Worm (Caenorhabditis elegans): ENCODE results near the gene cdf-2.

cdf-2 gene

ce11 chrX:12449262-12449942, 17.3 kb downstream of the cdf-2 start, which contains the start of gene T18D3.6:
TSS of gene T18D3.6 (plus strand) at chrX:12449892.
- TF ChIP-seq W03F9.2 (tag; optimal IDR thresholded peaks at IDR 0.05), result no peak
- TF ChIP-seq him-1 (tag; optimal IDR thresholded peaks at IDR 0.05), result no peak
- no peak for TF ChIP-seq dao-5 (tag; optimal IDR thresholded peaks at IDR 0.05)

ce11 chrX:12446572-12446971, 20.1 kb downstream of the cdf-2 start:
- TF ChIP-seq W03F9.2 (tag; optimal IDR thresholded peaks at IDR 0.05) (no peak), dao-5 (tag; optimal IDR thresholded peaks at IDR 0.05) (no peak), him-1 (tag; optimal IDR thresholded peaks at IDR 0.05) (no peak)

- TF ChIP-seq W03F9.2 (tag; optimal IDR thresholded peaks at IDR 0.05) (no peak), him-1 (tag; optimal IDR thresholded peaks at IDR 0.05) (no peak), dao-5 (tag; optimal IDR thresholded peaks at IDR 0.05) (no peak)
These were observed 22.3 kb downstream of the cdf-2 start for ce11 chrX:12444423-12444822.

ce11 chrX:12439998-12440722, 26.6 kb downstream of the cdf-2 start:
- TF ChIP-seq him-1 (tag; optimal IDR thresholded peaks at IDR 0.05) (no peak), dao-5 (tag; optimal IDR thresholded peaks at IDR 0.05) (no peak), W03F9.2 (tag; optimal IDR thresholded peaks at IDR 0.05) (no peak)

- no peak for TF ChIP-seq dao-5 (tag; optimal IDR thresholded peaks at IDR 0.05)
These were observed 28.5 kb downstream of the cdf-2 start for ce11 chrX:12438266-12438665.

- TF ChIP-seq dao-5 (tag; optimal IDR thresholded peaks at IDR 0.05) (no peak), W03F9.2 (tag; optimal IDR thresholded peaks at IDR 0.05) (no peak), him-1 (tag; optimal IDR thresholded peaks at IDR 0.05) (no peak)
These were observed 30.2 kb downstream of the cdf-2 start for ce11 chrX:12436486-12436885.

ce11 chrX:12435246-12435645, 31.5 kb downstream of the cdf-2 start:
- TF ChIP-seq him-1 (tag; optimal IDR thresholded peaks at IDR 0.05), result no peak
- no peak for TF ChIP-seq dao-5 (tag; optimal IDR thresholded peaks at IDR 0.05)
- no peak for TF ChIP-seq W03F9.2 (tag; optimal IDR thresholded peaks at IDR 0.05)

ce11 chrX:12434086-12434485, 32.6 kb downstream of the cdf-2 start, which contains the start of gene tsct-1:
TSS of gene tsct-1 (plus strand) at chrX:12434097.
- no peak for TF ChIP-seq W03F9.2 (tag; optimal IDR thresholded peaks at IDR 0.05)
- no peak for TF ChIP-seq him-1 (tag; optimal IDR thresholded peaks at IDR 0.05)
- TF ChIP-seq dao-5 (tag; optimal IDR thresholded peaks at IDR 0.05), result no peak

ce11 chrX:12430309-12430708, 36.4 kb downstream of the cdf-2 start, which contains the start of gene med-1:
TSS of gene med-1 (plus strand) at chrX:12430609.
- no peak for TF ChIP-seq him-1 (tag; optimal IDR thresholded peaks at IDR 0.05)
- no peak for TF ChIP-seq W03F9.2 (tag; optimal IDR thresholded peaks at IDR 0.05)
- TF ChIP-seq dao-5 (tag; optimal IDR thresholded peaks at IDR 0.05), result no peak

- TF ChIP-seq dao-5 (tag; optimal IDR thresholded peaks at IDR 0.05) (no peak), W03F9.2 (tag; optimal IDR thresholded peaks at IDR 0.05) (no peak), him-1 (tag; optimal IDR thresholded peaks at IDR 0.05) (no peak)
These were observed 41.3 kb downstream of the cdf-2 start, which contains the start of gene T24D3.2 for ce11 chrX:12425427-12425826. TSS of gene T24D3.2 (plus strand) at chrX:12425730.

ce11 chrX:12422580-12422979, 44.1 kb downstream of the cdf-2 start:
- TF ChIP-seq dao-5 (tag; optimal IDR thresholded peaks at IDR 0.05), result no peak
- no peak for TF ChIP-seq him-1 (tag; optimal IDR thresholded peaks at IDR 0.05)
- TF ChIP-seq W03F9.2 (tag; optimal IDR thresholded peaks at IDR 0.05), result no peak

ce11 chrX:12415832-12416231, 50.9 kb downstream of the cdf-2 start:
- no peak for TF ChIP-seq dao-5 (tag; optimal IDR thresholded peaks at IDR 0.05)
- TF ChIP-seq W03F9.2 (tag; optimal IDR thresholded peaks at IDR 0.05), result no peak
- no peak for TF ChIP-seq him-1 (tag; optimal IDR thresholded peaks at IDR 0.05)
